Fruit fly (Drosophila melanogaster) S2 (cell line): ENCODE measurements around the gene Cpr78Ca.

Experiments
- CG8478 ChIP-seq: fragments of >200 bp; optimal IDR thresholded peaks from 2 replicates; lab custom pipeline; 2018
- CTCF ChIP-seq, 2 experiments: fragments of >200 bp; optimal IDR thresholded peaks; 2 replicates each; lab custom pipeline; 2018

DNA sequence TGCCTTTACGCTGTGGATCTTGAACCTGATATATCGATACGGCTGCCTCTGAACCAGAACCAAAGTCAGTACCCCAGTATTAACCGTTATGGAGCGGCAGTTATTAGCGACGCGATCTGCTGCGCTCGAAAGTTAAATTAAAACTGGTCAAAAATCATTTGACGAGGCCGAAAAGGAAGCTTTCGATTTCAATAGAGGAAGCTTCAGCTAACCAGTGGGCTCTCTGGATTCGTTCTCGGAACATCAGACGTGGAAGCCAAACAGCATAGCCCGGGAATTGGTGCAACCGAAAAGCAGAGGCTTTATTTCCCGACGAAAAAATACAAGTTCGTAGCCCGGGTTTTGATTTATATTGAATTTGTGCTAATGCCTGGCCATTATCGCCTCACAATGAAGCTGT, at the start of gene Cpr78Ca:
- TF ChIP-seq CTCF (optimal IDR thresholded peaks at IDR 0.05; lab: Kevin White, UChicago) (no peak), CG8478 (no peak)
